Fruit fly (Drosophila melanogaster) whole organism, wandering third instar larva: ENCODE results near the gene CG46468.
A peak's percentile ranks its signal among the peaks of the same experiment; 100 is the strongest.

Experiments used
- Abd-B ChIP-seq: fragments of >200 bp; optimal IDR thresholded peaks from 2 replicates; lab custom pipeline; 2017; ENCODE audit warnings: missing biosample characterization, missing genetic modification characterization
- CG32264 ChIP-seq: fragments of 200-800 bp; sonication (Bioruptor generic); optimal IDR thresholded peaks from 2 replicates; lab custom pipeline; 2016; ENCODE audit warnings: missing biosample characterization, missing genetic modification characterization
- CG9705 ChIP-seq: fragments of 200-800 bp; sonication (Bioruptor generic); optimal IDR thresholded peaks from 2 replicates; lab custom pipeline; 2018; ENCODE audit warnings: missing biosample characterization, mild to moderate bottlenecking, missing genetic modification characterization
- CrebA ChIP-seq: fragments of 200-800 bp; sonication (Bioruptor generic); optimal IDR thresholded peaks from 2 replicates; lab custom pipeline; 2016; ENCODE audit warnings: missing biosample characterization, mild to moderate bottlenecking, missing genetic modification characterization, borderline replicate concordance
- Dfd ChIP-seq: fragments of >200 bp; optimal IDR thresholded peaks from 2 replicates; lab custom pipeline; 2017; ENCODE audit warnings: missing biosample characterization, missing genetic modification characterization
- Dif ChIP-seq: fragments of 200-275, 200-300 bp; sonication (Bioruptor generic); optimal IDR thresholded peaks from 2 replicates; lab custom pipeline; 2018; ENCODE audit warnings: missing biosample characterization, missing genetic modification characterization; ENCODE audit not compliant: partially characterized antibody
- GATAd ChIP-seq: sonication (Bioruptor generic); optimal IDR thresholded peaks from 2 replicates; lab custom pipeline; 2016; ENCODE audit warnings: missing biosample characterization, missing genetic modification characterization
- HLH106 ChIP-seq: fragments of 200-800 bp; optimal IDR thresholded peaks from 3 replicates; lab custom pipeline; 2019; ENCODE audit warnings: missing biosample characterization, mild to moderate bottlenecking, missing genetic modification characterization, moderate library complexity
- Hnf4 ChIP-seq: fragments of 200-800 bp; sonication (Bioruptor generic); optimal IDR thresholded peaks from 2 replicates; lab custom pipeline; 2016; ENCODE audit warnings: missing biosample characterization, mild to moderate bottlenecking, missing genetic modification characterization
- Hr78 ChIP-seq: fragments of >200 bp; optimal IDR thresholded peaks from 2 replicates; lab custom pipeline; 2017; ENCODE audit warnings: missing biosample characterization, missing genetic modification characterization
- Hr83 ChIP-seq: fragments of 200-300 bp; sonication (Bioruptor generic); optimal IDR thresholded peaks from 2 replicates; lab custom pipeline; 2016; ENCODE audit warnings: missing biosample characterization, mild to moderate bottlenecking, missing genetic modification characterization, moderate library complexity; ENCODE audit not compliant: poor library complexity, severe bottlenecking
- Jra ChIP-seq: sonication (Bioruptor generic); optimal IDR thresholded peaks from 2 replicates; lab custom pipeline; 2016; ENCODE audit warnings: missing biosample characterization, missing genetic modification characterization
- Mio ChIP-seq: sonication (Bioruptor generic); optimal IDR thresholded peaks from 2 replicates; lab custom pipeline; 2016; ENCODE audit warnings: missing biosample characterization, missing genetic modification characterization
- Myc ChIP-seq: fragments of >200 bp; optimal IDR thresholded peaks from 2 replicates; lab custom pipeline; 2017
- N ChIP-seq: fragments of >200 bp; optimal IDR thresholded peaks from 2 replicates; lab custom pipeline; 2018; ENCODE audit warnings: missing biosample characterization, missing external identifiers, missing genetic modification characterization
- OdsH ChIP-seq: fragments of 200-800 bp; sonication (Bioruptor generic); optimal IDR thresholded peaks from 2 replicates; lab custom pipeline; 2016; ENCODE audit warnings: missing biosample characterization, mild to moderate bottlenecking, missing genetic modification characterization
- Rel ChIP-seq, 2 experiments: fragments of 200-800 bp; sonication (Bioruptor generic) in 1 of 2; optimal IDR thresholded peaks; 2 replicates in 1 of 2; 3 replicates in 1 of 2; lab custom pipeline; 2016 to 2019; ENCODE audit warnings: mild to moderate bottlenecking in 2 of 2, missing biosample characterization in 2 of 2, missing genetic modification characterization in 2 of 2, moderate library complexity in 1 of 2
- Sp1 ChIP-seq: fragments of 200-800 bp; sonication (Bioruptor generic); optimal IDR thresholded peaks from 3 replicates; lab custom pipeline; 2019; ENCODE audit warnings: missing biosample characterization, mild to moderate bottlenecking, missing genetic modification characterization, moderate library complexity
- Vsx2 ChIP-seq: fragments of 200-300, 225-300 bp; sonication (Bioruptor generic); optimal IDR thresholded peaks from 2 replicates; lab custom pipeline; 2018; ENCODE audit warnings: missing biosample characterization, missing genetic modification characterization; ENCODE audit not compliant: partially characterized antibody
- br ChIP-seq: fragments of 200-800 bp; sonication (Bioruptor generic); optimal IDR thresholded peaks from 2 replicates; lab custom pipeline; 2016; ENCODE audit warnings: missing biosample characterization, missing genetic modification characterization
- brk ChIP-seq: fragments of 200-800 bp; sonication (Bioruptor generic); optimal IDR thresholded peaks from 2 replicates; lab custom pipeline; 2016; ENCODE audit warnings: missing biosample characterization, mild to moderate bottlenecking, missing genetic modification characterization
- dl ChIP-seq, 2 experiments: fragments of 175-275, 200-275 bp in 1 of 2; fragments of 200-275 bp in 1 of 2; sonication (Bioruptor generic); optimal IDR thresholded peaks; lab custom pipeline; 2018; ENCODE audit warnings: mild to moderate bottlenecking in 2 of 2, missing biosample characterization in 2 of 2, missing genetic modification characterization in 2 of 2, moderate library complexity in 2 of 2; ENCODE audit not compliant: partially characterized antibody in 2 of 2, insufficient read depth in 1 of 2
- dmrt93B ChIP-seq: fragments of 200-800 bp; sonication (Bioruptor generic); optimal IDR thresholded peaks from 2 replicates; lab custom pipeline; 2018; ENCODE audit warnings: missing biosample characterization, mild to moderate bottlenecking, missing genetic modification characterization
- dsf ChIP-seq: sonication (Bioruptor generic); optimal IDR thresholded peaks from 2 replicates; lab custom pipeline; 2016; ENCODE audit warnings: missing biosample characterization, missing genetic modification characterization, borderline replicate concordance
- ey ChIP-seq: fragments of 200-800 bp; sonication (Bioruptor generic); optimal IDR thresholded peaks from 2 replicates; lab custom pipeline; 2016; ENCODE audit warnings: missing biosample characterization, missing genetic modification characterization
- foxo ChIP-seq, 2 experiments: fragments of 200-800 bp; sonication (Bioruptor generic); optimal IDR thresholded peaks; 2 replicates in 1 of 2; 3 replicates in 1 of 2; lab custom pipeline; 2016 to 2017; ENCODE audit warnings: missing biosample characterization in 2 of 2, missing genetic modification characterization in 2 of 2
- fru ChIP-seq: fragments of 200-800 bp; sonication (Bioruptor generic); optimal IDR thresholded peaks from 3 replicates; lab custom pipeline; 2016; ENCODE audit warnings: missing biosample characterization, mild to moderate bottlenecking, missing genetic modification characterization
- h ChIP-seq: fragments of 200-800 bp; sonication (Bioruptor generic); optimal IDR thresholded peaks from 3 replicates; lab custom pipeline; 2016; ENCODE audit warnings: missing biosample characterization, mild to moderate bottlenecking, missing genetic modification characterization
- jim ChIP-seq: fragments of 175-275, 200-325 bp; sonication (Bioruptor generic); optimal IDR thresholded peaks from 2 replicates; lab custom pipeline; 2016; ENCODE audit warnings: missing biosample characterization, mild to moderate bottlenecking, missing genetic modification characterization
- lola ChIP-seq: fragments of >200 bp; optimal IDR thresholded peaks from 2 replicates; lab custom pipeline; 2017; ENCODE audit warnings: missing biosample characterization, missing genetic modification characterization
- pan ChIP-seq: fragments of >200 bp; optimal IDR thresholded peaks from 2 replicates; lab custom pipeline; 2017
- psq ChIP-seq: fragments of 200-800 bp; sonication (Bioruptor generic); optimal IDR thresholded peaks from 3 replicates; lab custom pipeline; 2017; ENCODE audit warnings: missing biosample characterization, mild to moderate bottlenecking, missing genetic modification characterization, moderate library complexity
- rgr ChIP-seq: fragments of 200-800 bp; sonication (Bioruptor generic); optimal IDR thresholded peaks from 3 replicates; lab custom pipeline; 2016; ENCODE audit warnings: missing biosample characterization, mild to moderate bottlenecking, missing genetic modification characterization
- sage ChIP-seq: fragments of 200-800 bp; sonication (Bioruptor generic); optimal IDR thresholded peaks from 2 replicates; lab custom pipeline; 2016; ENCODE audit warnings: missing biosample characterization, mild to moderate bottlenecking, missing genetic modification characterization
- sv ChIP-seq: fragments of 200-800 bp; sonication (Bioruptor generic); optimal IDR thresholded peaks from 3 replicates; lab custom pipeline; 2016; ENCODE audit warnings: missing biosample characterization, missing genetic modification characterization
- tai ChIP-seq: sonication (Bioruptor generic); optimal IDR thresholded peaks from 2 replicates; lab custom pipeline; 2016; ENCODE audit warnings: missing biosample characterization, missing genetic modification characterization
- usp ChIP-seq: fragments of >200 bp; optimal IDR thresholded peaks from 2 replicates; lab custom pipeline; 2017; ENCODE audit warnings: missing biosample characterization, missing genetic modification characterization
- woc ChIP-seq: sonication (Bioruptor generic); optimal IDR thresholded peaks from 2 replicates; lab custom pipeline; 2016; ENCODE audit warnings: missing biosample characterization, mild to moderate bottlenecking, missing genetic modification characterization

CG46468 gene

DNA sequence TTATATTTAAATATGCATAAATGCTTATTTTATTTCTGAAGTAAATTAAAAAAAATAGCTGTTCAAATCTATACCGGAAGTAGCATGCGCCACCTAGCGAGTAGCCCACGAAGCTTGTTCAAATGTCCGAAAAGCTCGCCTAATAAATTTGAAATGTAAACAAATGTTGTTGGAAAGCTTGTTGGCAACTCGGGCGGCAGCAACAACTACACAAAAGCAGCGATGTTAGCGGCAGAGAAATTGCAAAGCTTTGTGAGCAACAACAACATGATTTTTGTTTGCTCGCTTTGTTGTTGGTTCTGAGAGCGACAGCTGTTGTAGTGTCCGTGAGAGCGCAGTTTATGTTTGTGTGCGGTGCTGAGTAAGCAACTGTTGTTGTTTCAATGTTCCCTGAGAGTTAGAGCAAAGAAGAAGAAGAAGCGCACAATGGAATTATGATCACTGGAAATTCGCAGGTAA lies 2.2 kb upstream of the CG46468 start:
- TF ChIP-seq Abd-B (no peak), Hnf4 (GFP tag; lab: Kevin White, UChicago) (peak; percentile 73), psq (GFP tag; lab: Kevin White, UChicago) (peak; percentile 75), rgr (GFP tag; lab: Kevin White, UChicago) (peak; percentile 97), Myc (lab: Kevin White, UChicago) (peak; percentile 12), Sp1 (GFP tag; lab: Kevin White, UChicago) (peak; percentile 92), foxo (GFP tag; optimal IDR thresholded peaks at IDR 0.05; lab: Kevin White, UChicago) (peak in 1 of 2 experiments; percentile 83), pan (lab: Kevin White, UChicago) (no peak), Mio (GFP tag; lab: Kevin White, UChicago) (peak; percentile 75), h (GFP tag; lab: Kevin White, UChicago) (peak; percentile 92), CG32264 (peak; percentile 78), sage (GFP tag; lab: Kevin White, UChicago) (peak; percentile 90), CrebA (GFP tag; lab: Kevin White, UChicago) (peak; percentile 81), CG9705 (GFP tag; lab: Kevin White, UChicago) (peak; percentile 92), HLH106 (peak; percentile 80), Rel (GFP tag; optimal IDR thresholded peaks at IDR 0.05; lab: Kevin White, UChicago) (peak; percentile 87), Rel (tag; optimal IDR thresholded peaks at IDR 0.05; lab: Kevin White, UChicago) (peak; percentile 67), woc (peak; percentile 46), Jra (peak; percentile 30), Hr78 (GFP tag; lab: Kevin White, UChicago) (no peak), GATAd (no peak), jim (GFP tag; lab: Kevin White, UChicago) (no peak), Dfd (no peak), br (peak; percentile 89), tai (GFP tag; lab: Kevin White, UChicago) (peak; percentile 14), ey (GFP tag; lab: Kevin White, UChicago) (peak; percentile 44), usp (GFP tag; lab: Kevin White, UChicago) (no peak), lola (GFP tag; lab: Kevin White, UChicago) (no peak), brk (GFP tag; lab: Kevin White, UChicago) (peak; percentile 89), N (GFP tag; lab: Kevin White, UChicago) (no peak), dsf (peak; percentile 26), Vsx2 (GFP tag; lab: Kevin White, UChicago) (no peak), OdsH (peak; percentile 90), fru (GFP tag; lab: Kevin White, UChicago) (peak; percentile 81), Hr83 (GFP tag; lab: Kevin White, UChicago) (peak; percentile 88), dl (GFP tag; optimal IDR thresholded peaks at IDR 0.05; lab: Kevin White, UChicago; ENCODE audit: insufficient read depth in 1 of 2, partially characterized antibody in 2 of 2) (peak in 1 of 2 experiments; percentile 16), Dif (GFP tag; lab: Kevin White, UChicago) (no peak), dmrt93B (GFP tag; lab: Kevin White, UChicago) (peak; percentile 91), sv (GFP tag; lab: Kevin White, UChicago) (peak; percentile 90)

DNA sequence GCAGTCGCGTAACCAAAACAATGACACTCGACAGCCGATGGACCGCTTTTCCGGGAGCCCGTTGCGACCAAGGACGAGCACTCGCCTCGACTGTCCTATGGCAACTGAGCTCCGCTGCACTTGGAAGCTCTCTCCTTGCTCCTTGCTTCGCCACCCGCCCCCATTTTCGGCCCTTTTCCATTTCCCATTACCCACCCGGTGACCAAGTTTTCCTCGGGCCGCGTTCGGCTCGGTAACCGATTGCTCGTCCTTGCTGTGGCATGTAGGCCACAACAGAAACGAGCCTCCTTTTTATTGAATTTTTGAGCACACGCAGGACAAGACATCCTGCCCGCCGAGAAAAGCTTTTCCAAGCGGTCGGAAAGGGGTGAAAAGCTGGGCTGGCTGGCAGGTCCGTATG lies 1.4 kb upstream of the CG46468 start, which contains the start of gene jp:
TSS of gene jp (minus strand) at position 95 of the 400 bp plus-strand sequence.
- no peak for TF ChIP-seq sv (GFP tag; lab: Kevin White, UChicago)
- TF ChIP-seq lola (GFP tag; lab: Kevin White, UChicago), result no peak
- no peak for TF ChIP-seq N (GFP tag; lab: Kevin White, UChicago)

DNA sequence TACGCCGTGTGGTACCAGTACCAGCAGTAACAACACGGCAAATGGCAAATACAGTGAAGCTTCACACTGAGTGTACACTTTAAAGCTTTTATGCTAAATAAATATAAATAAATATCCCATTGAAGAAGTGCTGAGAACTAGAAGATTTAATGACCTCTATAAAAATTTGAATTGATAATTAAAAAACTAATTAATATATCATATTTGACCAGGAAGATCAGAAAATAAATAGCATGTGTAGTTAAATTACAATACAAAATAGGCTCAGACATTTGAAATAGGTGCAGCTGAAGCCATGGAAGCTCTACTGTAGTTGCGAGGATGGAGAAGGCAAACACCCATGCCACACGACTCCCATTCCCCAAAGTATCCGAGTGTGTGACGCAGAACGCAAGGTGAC lies 711 bp downstream of the CG46468 start:
- TF ChIP-seq HLH106, result peak; percentile 48
- TF ChIP-seq rgr (GFP tag; lab: Kevin White, UChicago), result peak; percentile 31
- peak; percentile 40 for TF ChIP-seq h (GFP tag; lab: Kevin White, UChicago)
- TF ChIP-seq foxo (GFP tag; optimal IDR thresholded peaks at IDR 0.05; lab: Kevin White, UChicago), result peak in 1 of 2 experiments; percentile 43
- TF ChIP-seq sv (GFP tag; lab: Kevin White, UChicago), result peak; percentile 8
- peak; percentile 1 for TF ChIP-seq psq (GFP tag; lab: Kevin White, UChicago)
- no peak for TF ChIP-seq Abd-B
- peak; percentile 19 for TF ChIP-seq ey (GFP tag; lab: Kevin White, UChicago)
- no peak for TF ChIP-seq Vsx2 (GFP tag; lab: Kevin White, UChicago)
- no peak for TF ChIP-seq Dif (GFP tag; lab: Kevin White, UChicago)
